Worm (Caenorhabditis elegans): ENCODE data around the gene lips-1.

Gene lips-1

DNA sequence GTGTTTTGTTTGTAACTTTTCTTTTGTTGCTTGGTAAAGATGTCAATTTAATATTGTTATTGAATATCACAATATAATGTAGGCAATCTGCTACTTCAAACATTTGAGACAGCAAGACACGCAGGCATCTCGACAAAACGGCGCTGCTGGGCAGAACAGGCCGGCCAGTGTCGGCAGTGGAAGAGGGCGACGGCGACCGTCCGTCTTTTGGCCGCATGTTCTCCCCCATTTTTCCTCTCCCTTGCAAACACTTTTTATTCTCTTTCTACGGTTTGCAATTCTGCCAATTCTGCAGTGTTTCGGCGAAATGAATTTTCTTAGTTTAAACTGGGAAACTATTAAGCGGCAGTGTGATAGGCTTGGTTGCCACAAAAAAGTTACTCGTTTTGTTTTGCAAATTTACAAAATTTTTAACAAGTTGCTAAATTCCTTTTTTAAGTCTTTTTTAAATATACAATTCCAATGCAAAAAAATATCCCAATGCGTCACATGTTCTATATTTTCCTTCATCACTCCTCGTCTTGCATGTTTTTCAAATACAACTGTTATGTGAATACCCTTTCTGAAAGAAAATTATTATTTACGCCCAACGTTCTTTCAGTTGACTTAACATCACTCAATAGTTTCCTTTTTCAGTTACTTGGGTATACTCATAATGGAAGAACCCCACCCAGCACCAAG lies 43.2 kb upstream of the lips-1 start, which contains the start of gene T18D3.6 (continued):
- TF ChIP-seq C06A6.2 (GFP tag; conservative IDR thresholded peaks at IDR 0.05) (no peak), F57A8.1 (GFP tag; optimal IDR thresholded peaks at IDR 0.05) (no peak), K11D2.4 (GFP tag; IDR thresholded peaks at IDR 0.05) (no peak), mel-28 (tag; optimal IDR thresholded peaks at IDR 0.05; ENCODE audit: borderline replicate concordance) (no peak)

DNA sequence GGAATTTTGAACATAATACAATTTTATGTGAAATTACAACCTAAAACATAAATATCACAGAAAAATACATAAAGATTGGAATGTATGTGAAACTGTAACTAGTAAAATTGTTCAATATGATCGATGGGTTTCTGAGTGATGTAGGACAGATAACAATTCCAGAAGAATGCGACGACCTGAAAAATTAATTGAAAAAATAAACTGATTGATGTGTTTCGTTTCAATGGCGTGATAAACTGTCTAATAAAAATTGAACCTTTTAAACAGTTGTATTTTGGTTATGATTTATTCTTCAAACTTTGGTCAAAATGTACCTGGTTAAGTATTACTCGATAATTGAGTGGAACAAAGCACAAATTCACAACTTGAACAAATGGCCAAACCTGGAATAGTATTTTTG lies 41.3 kb upstream of the lips-1 start:
- peak; percentile 58 for TF ChIP-seq nhr-80 (tag; optimal IDR thresholded peaks at IDR 0.05)
- TF ChIP-seq lin-40 (tag; optimal IDR thresholded peaks at IDR 0.05), result no peak

DNA sequence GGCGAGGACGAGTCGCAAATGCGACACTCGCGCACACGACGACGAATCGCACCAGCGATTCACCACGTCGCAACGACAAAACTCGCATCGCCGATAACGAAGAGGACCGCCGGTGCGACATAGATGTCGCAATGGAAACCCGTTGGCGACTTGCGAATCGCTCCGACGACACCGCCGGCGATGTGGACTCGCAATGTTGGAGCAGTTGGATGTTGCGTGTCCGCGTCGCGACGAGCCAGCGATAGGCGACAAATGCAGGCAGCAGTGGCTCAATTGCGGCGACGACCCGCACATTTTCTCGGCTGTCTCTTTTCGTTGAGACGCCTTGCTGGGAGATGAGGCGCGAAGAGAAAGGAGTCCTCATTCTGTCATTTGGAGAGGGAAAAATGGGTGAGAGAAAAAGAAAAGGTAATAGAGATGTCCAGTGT lies 40.4 kb upstream of the lips-1 start:
- no peak for TF ChIP-seq F57A8.1 (GFP tag; optimal IDR thresholded peaks at IDR 0.05)
- TF ChIP-seq nfya-2 (GFP tag; IDR thresholded peaks at IDR 0.05), result no peak
- TF ChIP-seq chd-7 (tag; optimal IDR thresholded peaks at IDR 0.05), result peak; percentile 53
- TF ChIP-seq cebp-1 (GFP tag; IDR thresholded peaks at IDR 0.05), result no peak
- TF ChIP-seq cebp-1 (tag; optimal IDR thresholded peaks at IDR 0.05), result peak; percentile 71
- no peak for TF ChIP-seq F10E7.11 (tag; optimal IDR thresholded peaks at IDR 0.05)
- TF ChIP-seq F55B11.4 (tag; optimal IDR thresholded peaks at IDR 0.05; ENCODE audit: borderline replicate concordance, insufficient read depth), result no peak
- no peak for TF ChIP-seq zim-3 (tag; optimal IDR thresholded peaks at IDR 0.05)
- TF ChIP-seq nfya-1 (tag; optimal IDR thresholded peaks at IDR 0.05; ENCODE audit: borderline replicate concordance, insufficient read depth), result no peak
- TF ChIP-seq nhr-179 (tag; optimal IDR thresholded peaks at IDR 0.05), result no peak
- TF ChIP-seq Y56A3A.18 (GFP tag; IDR thresholded peaks at IDR 0.05), result no peak
- no peak for TF ChIP-seq ceh-58 (GFP tag; IDR thresholded peaks at IDR 0.05)
- TF ChIP-seq ztf-28 (GFP tag; IDR thresholded peaks at IDR 0.05), result no peak
- TF ChIP-seq repo-1 (tag; optimal IDR thresholded peaks at IDR 0.05), result no peak
- TF ChIP-seq B0261.1 (tag; optimal IDR thresholded peaks at IDR 0.05), result peak; percentile 11
- TF ChIP-seq madf-3 (GFP tag; IDR thresholded peaks at IDR 0.05), result no peak
- TF ChIP-seq aptf-3 (GFP tag; IDR thresholded peaks at IDR 0.05), result no peak
- TF ChIP-seq sea-2 (GFP tag; IDR thresholded peaks at IDR 0.05), result no peak
- TF ChIP-seq ets-4 (GFP tag; optimal IDR thresholded peaks at IDR 0.05), result peak; percentile 13
- TF ChIP-seq lin-40 (tag; optimal IDR thresholded peaks at IDR 0.05), result peak; percentile 54
- TF ChIP-seq ccch-3 (GFP tag; optimal IDR thresholded peaks at IDR 0.05), result no peak
- TF ChIP-seq him-1 (tag; optimal IDR thresholded peaks at IDR 0.05), result no peak
- peak; percentile 56 to 62 for TF ChIP-seq let-607 (tag; optimal IDR thresholded peaks at IDR 0.05)
- no peak for TF ChIP-seq somi-1 (GFP tag; optimal IDR thresholded peaks at IDR 0.05)
- no peak for TF ChIP-seq rec-8 (tag; optimal IDR thresholded peaks at IDR 0.05)
- peak; percentile 41; the same call in 1 of the 2 replicates for TF ChIP-seq rcor-1 (GFP tag; IDR thresholded peaks at IDR 0.05)
- TF ChIP-seq Y53G8AR.9 (GFP tag; conservative IDR thresholded peaks at IDR 0.05), result no peak
- no peak for TF ChIP-seq ama-1 (optimal IDR thresholded peaks at IDR 0.05)
- TF ChIP-seq ama-1 (GFP tag; optimal IDR thresholded peaks at IDR 0.05), result no peak
- TF ChIP-seq Y67H2A.10 (GFP tag; conservative IDR thresholded peaks at IDR 0.05), result no peak
- TF ChIP-seq lir-1 (GFP tag; conservative IDR thresholded peaks at IDR 0.05), result 0 out of 2 replicates have a peak, but pooled peaks have one; percentile 20
- TF ChIP-seq dpl-1 (GFP tag; optimal IDR thresholded peaks at IDR 0.05), result no peak
- no peak for TF ChIP-seq F57C9.4 (tag; optimal IDR thresholded peaks at IDR 0.05)
- no peak for TF ChIP-seq ztf-25 (GFP tag; IDR thresholded peaks at IDR 0.05)
- no peak for TF ChIP-seq ztf-3 (GFP tag; optimal IDR thresholded peaks at IDR 0.05)
- no peak for TF ChIP-seq die-1 (tag; optimal IDR thresholded peaks at IDR 0.05)
- TF ChIP-seq lsy-27 (tag; optimal IDR thresholded peaks at IDR 0.05; ENCODE audit: borderline replicate concordance, insufficient read depth), result no peak
- no peak for TF ChIP-seq T26A5.8 (tag; optimal IDR thresholded peaks at IDR 0.05)
- TF ChIP-seq snpc-4 (GFP tag; optimal IDR thresholded peaks at IDR 0.05), result peak; percentile 9
- peak in 1 of 4 experiments; percentile 29 for TF ChIP-seq snpc-4 (tag; optimal IDR thresholded peaks at IDR 0.05)

All from whole organism, young adult.